Worm (Caenorhabditis elegans) whole organism, L4/young adult: Measurements from ENCODE around the gene vps-24.

Source experiments
- W03F9.2 ChIP-seq: fragments of 150-350 bp; optimal IDR thresholded peaks from 2 replicates; lab custom pipeline; 2014; ENCODE audit warnings: missing biosample characterization, missing genetic modification characterization
- dao-5 ChIP-seq: sonication (generic microtip); optimal IDR thresholded peaks from 2 replicates; lab custom pipeline; 2016; ENCODE audit warnings: missing genotype, missing genetic modification characterization, moderate library complexity, missing compliant biosample characterization
- him-1 ChIP-seq: sonication (generic microtip); optimal IDR thresholded peaks from 2 replicates; lab custom pipeline; 2016; ENCODE audit warnings: missing genotype, missing genetic modification reagents, missing genetic modification characterization, missing compliant biosample characterization

DNA sequence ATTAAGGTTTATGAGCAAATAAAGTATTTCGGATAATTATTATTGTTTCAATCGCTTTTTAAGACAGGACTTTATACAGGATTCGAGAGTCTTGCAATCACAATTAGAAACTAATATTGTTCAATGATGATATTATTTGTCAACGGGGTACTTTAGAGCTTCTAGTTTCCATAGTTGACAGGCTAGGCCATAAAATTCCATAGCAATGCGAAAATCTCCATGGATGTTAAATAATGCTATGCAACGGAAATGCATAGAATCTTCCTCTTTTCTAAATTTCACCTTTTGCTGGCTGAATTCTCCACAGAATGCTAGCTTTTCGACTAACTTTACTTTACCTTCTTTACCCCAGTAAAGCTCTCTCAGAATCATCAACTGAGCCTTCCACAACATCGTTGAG lies 14.2 kb downstream of the vps-24 start, which contains the start of gene F59A6.3:
- no peak for TF ChIP-seq him-1
- TF ChIP-seq W03F9.2 (tag; lab: Kevin White, UChicago) = no peak
- TF ChIP-seq dao-5 = no peak
